Worm (Caenorhabditis elegans): ENCODE data around the gene clec-207.

DNA sequence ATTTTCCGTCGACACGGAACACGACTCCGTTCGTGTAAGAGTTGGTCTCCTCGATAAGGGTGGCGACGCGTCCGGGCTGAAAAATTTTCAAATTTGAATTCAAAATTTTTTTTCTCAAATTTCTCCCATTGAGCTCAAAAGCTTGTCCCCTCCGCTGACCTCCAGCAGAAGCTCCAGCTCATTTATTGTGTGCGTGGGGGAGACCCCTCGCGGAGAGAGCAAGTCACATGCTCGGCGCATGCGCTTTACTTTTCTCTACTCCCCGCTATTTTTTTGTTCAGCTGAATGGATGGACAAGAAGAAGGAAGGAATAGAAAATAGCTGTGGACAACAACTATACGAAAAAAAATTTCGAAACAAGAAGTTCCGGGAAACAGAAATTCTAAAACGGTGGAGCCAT is 37.6 kb downstream of the clec-207 start:
- TF ChIP-seq ama-1 (optimal IDR thresholded peaks at IDR 0.05) (no peak), ama-1 (GFP tag; optimal IDR thresholded peaks at IDR 0.05) (no peak), lin-35 (GFP tag; optimal IDR thresholded peaks at IDR 0.05) (peak in 1 of 3 experiments; percentile 80), ztf-18 (tag; optimal IDR thresholded peaks at IDR 0.05) (no peak), hlh-26 (GFP tag; conservative IDR thresholded peaks at IDR 0.05) (no peak), egl-44 (GFP tag; IDR thresholded peaks at IDR 0.05) (no peak), snpc-3.4 (tag; optimal IDR thresholded peaks at IDR 0.05) (no peak), tbp1 (GFP tag; optimal IDR thresholded peaks at IDR 0.05) (no peak), lin-26 (GFP tag; IDR thresholded peaks at IDR 0.05) (no peak)
